Fruit fly (Drosophila melanogaster) whole organism: Measurements from ENCODE around the gene LManI.

Experiments
- CG8478 ChIP-seq: fragments of >200 bp; optimal IDR thresholded peaks from 2 replicates; lab custom pipeline; 2018; ENCODE audit warnings: inconsistent platforms
- EcR ChIP-seq, 2 experiments: fragments of >200 bp; optimal IDR thresholded peaks; 2 replicates each; lab custom pipeline; 2017; ENCODE audit warnings: missing biosample characterization in 2 of 2, missing genetic modification characterization in 2 of 2, missing genetic modification reagents in 2 of 2
- pan ChIP-seq: fragments of >200 bp; optimal IDR thresholded peaks from 2 replicates; lab custom pipeline; 2017
- psq ChIP-seq: fragments of >200 bp; optimal IDR thresholded peaks from 2 replicates; lab custom pipeline; 2017
- usp ChIP-seq: fragments of >200 bp; optimal IDR thresholded peaks from 2 replicates; lab custom pipeline; 2017; ENCODE audit warnings: missing biosample characterization, missing genetic modification characterization, mixed read lengths

- TF ChIP-seq psq (lab: Kevin White, UChicago) (no peak), pan (lab: Kevin White, UChicago) (no peak), EcR (GFP tag; optimal IDR thresholded peaks at IDR 0.05; lab: Kevin White, UChicago) (no peak), CG8478 (lab: Kevin White, UChicago) (no peak), usp (GFP tag; lab: Kevin White, UChicago) (no peak)
Observed at dm6 chr2L:10422643-10423606, 34.1 kb downstream of the LManI start, which contains the start of the genes pie and Wdfy2.
